Worm (Caenorhabditis elegans) whole organism, L3 larva: ENCODE measurements around the gene egg-1.

ENCODE experiments used
- R02D3.7 ChIP-seq: fragments of 150-350 bp; optimal IDR thresholded peaks from 2 replicates; lab custom pipeline; 2014; ENCODE audit warnings: missing biosample characterization, missing genetic modification characterization
- aly-2 ChIP-seq: fragments of 150-350 bp; optimal IDR thresholded peaks from 2 replicates; lab custom pipeline; 2014; ENCODE audit warnings: missing biosample characterization, missing genetic modification characterization
- ama-1 ChIP-seq: fragments of 150-350 bp; optimal IDR thresholded peaks from 2 replicates; lab custom pipeline; 2018
- ceh-16 ChIP-seq: sonication (generic microtip); optimal IDR thresholded peaks from 2 replicates; lab custom pipeline; 2017; ENCODE audit warnings: missing biosample characterization, missing genetic modification characterization
- ceh-28 ChIP-seq: fragments of 150-350 bp; optimal IDR thresholded peaks from 2 replicates; lab custom pipeline; 2014; ENCODE audit warnings: missing biosample characterization, missing genetic modification reagents, missing genetic modification characterization
- ceh-82 ChIP-seq: fragments of 150-350 bp; optimal IDR thresholded peaks from 2 replicates; lab custom pipeline; 2014; ENCODE audit warnings: missing biosample characterization, missing genetic modification characterization
- ceh-9 ChIP-seq: sonication (generic microtip); optimal IDR thresholded peaks from 2 replicates; lab custom pipeline; 2018; ENCODE audit warnings: missing biosample characterization, missing genetic modification characterization
- daf-12 ChIP-seq: fragments of 150-350 bp; optimal IDR thresholded peaks from 2 replicates; lab custom pipeline; 2014; ENCODE audit warnings: missing biosample characterization, missing genetic modification reagents, missing genetic modification characterization
- egl-27 ChIP-seq: sonication (generic microtip); optimal IDR thresholded peaks from 4 replicates; lab custom pipeline; 2017; ENCODE audit warnings: missing biosample characterization, missing genetic modification reagents, missing genetic modification characterization
- elt-2 ChIP-seq: sonication (generic microtip); optimal IDR thresholded peaks from 2 replicates; lab custom pipeline; 2016; ENCODE audit warnings: missing genetic modification reagents, mild to moderate bottlenecking, missing genetic modification characterization, missing compliant biosample characterization
- elt-3 ChIP-seq, 3 experiments: fragments of 150-350 bp in 1 of 3; sonication (generic microtip) in 2 of 3; optimal IDR thresholded peaks; 2 replicates in 2 of 3; 4 replicates in 1 of 3; lab custom pipeline; 2014 to 2017; ENCODE audit warnings: missing biosample characterization in 3 of 3, missing genetic modification characterization in 3 of 3
- eor-1 ChIP-seq, 2 experiments: fragments of 150-350 bp; optimal IDR thresholded peaks; 2 replicates each; lab custom pipeline; 2014 to 2018; ENCODE audit warnings: missing biosample characterization in 2 of 2, missing genetic modification characterization in 2 of 2
- fkh-10 ChIP-seq: sonication (generic microtip); optimal IDR thresholded peaks from 2 replicates; lab custom pipeline; 2017; ENCODE audit warnings: missing biosample characterization, missing genetic modification reagents, missing genetic modification characterization
- fkh-2 ChIP-seq: fragments of 150-350 bp; optimal IDR thresholded peaks from 2 replicates; lab custom pipeline; 2014; ENCODE audit warnings: missing biosample characterization, missing genetic modification reagents, missing genetic modification characterization
- fos-1 ChIP-seq: fragments of 150-350 bp; optimal IDR thresholded peaks from 2 replicates; lab custom pipeline; 2014; ENCODE audit warnings: missing biosample characterization, missing genetic modification characterization
- hmg-11 ChIP-seq: sonication (generic microtip); optimal IDR thresholded peaks from 2 replicates; lab custom pipeline; 2016; ENCODE audit warnings: missing genetic modification characterization, missing compliant biosample characterization
- lin-15B ChIP-seq: fragments of 150-350 bp; optimal IDR thresholded peaks from 2 replicates; lab custom pipeline; 2014; ENCODE audit warnings: missing biosample characterization, missing genetic modification characterization
- lin-39 ChIP-seq: fragments of 150-350 bp; optimal IDR thresholded peaks from 2 replicates; lab custom pipeline; 2018; ENCODE audit warnings: missing biosample characterization, missing genetic modification reagents, missing genetic modification characterization
- mdl-1 ChIP-seq: fragments of 150-350 bp; optimal IDR thresholded peaks from 2 replicates; lab custom pipeline; 2014; ENCODE audit warnings: missing biosample characterization, missing genetic modification characterization
- mml-1 ChIP-seq: fragments of 150-350 bp; sonication (generic microtip); optimal IDR thresholded peaks from 3 replicates; lab custom pipeline; 2014; ENCODE audit warnings: missing biosample characterization, missing genetic modification characterization
- nfya-1 ChIP-seq: sonication (generic microtip); optimal IDR thresholded peaks from 2 replicates; lab custom pipeline; 2017; ENCODE audit warnings: missing genetic modification characterization, mild to moderate bottlenecking, missing compliant biosample characterization, antibody characterized with exemption, moderate library complexity; ENCODE audit not compliant: insufficient read depth
- nhr-11 ChIP-seq: fragments of 150-350 bp; optimal IDR thresholded peaks from 2 replicates; lab custom pipeline; 2014; ENCODE audit warnings: missing biosample characterization, missing genetic modification characterization
- nhr-12 ChIP-seq: fragments of 150-350 bp; optimal IDR thresholded peaks from 2 replicates; lab custom pipeline; 2014; ENCODE audit warnings: missing biosample characterization, missing genetic modification characterization
- nhr-23 ChIP-seq: fragments of 150-350 bp; optimal IDR thresholded peaks from 2 replicates; lab custom pipeline; 2014; ENCODE audit warnings: missing biosample characterization, missing genetic modification reagents, missing genetic modification characterization
- nhr-237 ChIP-seq: fragments of 150-350 bp; optimal IDR thresholded peaks from 2 replicates; lab custom pipeline; 2014; ENCODE audit warnings: missing biosample characterization, missing genetic modification characterization
- nhr-25 ChIP-seq: sonication (generic microtip); optimal IDR thresholded peaks from 2 replicates; lab custom pipeline; 2017; ENCODE audit warnings: missing biosample characterization, missing genetic modification characterization
- nhr-28 ChIP-seq: fragments of 150-350 bp; optimal IDR thresholded peaks from 2 replicates; lab custom pipeline; 2014; ENCODE audit warnings: missing biosample characterization, missing genetic modification characterization
- nhr-43 ChIP-seq: sonication (generic microtip); optimal IDR thresholded peaks from 2 replicates; lab custom pipeline; 2016; ENCODE audit warnings: mild to moderate bottlenecking, missing genetic modification characterization, missing compliant biosample characterization; ENCODE audit not compliant: poor library complexity, severe bottlenecking
- nhr-76 ChIP-seq: fragments of 150-350 bp; sonication (generic microtip); optimal IDR thresholded peaks from 5 replicates; lab custom pipeline; 2014; ENCODE audit warnings: missing biosample characterization, missing genetic modification characterization
- pha-4 ChIP-seq: fragments of 150-350 bp; optimal IDR thresholded peaks from 2 replicates; lab custom pipeline; 2014; ENCODE audit warnings: missing biosample characterization, missing genetic modification reagents, missing genetic modification characterization
- pqm-1 ChIP-seq: fragments of 150-350 bp; optimal IDR thresholded peaks from 2 replicates; lab custom pipeline; 2017; ENCODE audit warnings: missing biosample characterization, missing genetic modification characterization, inconsistent platforms
- sea-2 ChIP-seq: fragments of 150-350 bp; sonication (generic microtip); optimal IDR thresholded peaks from 4 replicates; lab custom pipeline; 2014; ENCODE audit warnings: missing biosample characterization, missing genetic modification reagents, missing genetic modification characterization
- skn-1 ChIP-seq: fragments of 150-350 bp; optimal IDR thresholded peaks from 2 replicates; lab custom pipeline; 2014; ENCODE audit warnings: missing biosample characterization, missing genetic modification characterization
- snpc-4 ChIP-seq: fragments of 150-350 bp; optimal IDR thresholded peaks from 2 replicates; lab custom pipeline; 2014; ENCODE audit warnings: missing biosample characterization, missing genetic modification characterization
- unc-39 ChIP-seq: sonication (generic microtip); optimal IDR thresholded peaks from 4 replicates; lab custom pipeline; 2017; ENCODE audit warnings: missing biosample characterization, missing genetic modification characterization
- zag-1 ChIP-seq: fragments of 150-350 bp; optimal IDR thresholded peaks from 2 replicates; lab custom pipeline; 2014; ENCODE audit warnings: missing biosample characterization, missing genetic modification characterization
- ztf-11 ChIP-seq: fragments of 150-350 bp; optimal IDR thresholded peaks from 2 replicates; lab custom pipeline; 2014; ENCODE audit warnings: missing biosample characterization, missing genetic modification characterization
- ztf-4 ChIP-seq: fragments of 150-350 bp; optimal IDR thresholded peaks from 2 replicates; lab custom pipeline; 2014; ENCODE audit warnings: missing biosample characterization, missing genetic modification characterization

The egg-1 gene

DNA sequence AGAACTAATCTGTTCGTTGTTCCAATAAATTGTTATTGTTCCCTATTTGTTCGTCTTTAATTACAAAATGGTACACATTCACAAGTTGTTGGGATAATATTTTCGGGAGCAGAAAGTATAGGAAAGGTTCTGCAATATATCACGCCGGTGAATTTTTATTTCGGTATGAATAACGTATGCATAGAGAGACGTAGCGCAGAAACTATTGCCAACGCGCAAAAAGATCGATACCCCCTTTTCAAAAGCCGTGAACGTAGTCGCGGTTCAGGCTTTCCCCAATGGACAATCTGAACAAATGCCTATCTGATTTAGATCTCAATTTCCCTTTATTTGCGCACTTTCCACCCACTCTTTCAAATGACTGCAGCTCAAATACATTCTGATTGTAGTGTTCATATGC, 47.8 kb upstream of the egg-1 start, which contains the start of gene pst-2:
Gene pst-2, plus strand, starts transcription at position 293 of the 400 bp plus-strand sequence.
- peak; percentile 13 for TF ChIP-seq nhr-25 (tag; lab: Kevin White, UChicago)
- TF ChIP-seq hmg-11 (tag; lab: Kevin White, UChicago) = no peak
- TF ChIP-seq, all 47 proteins: peak for 1

DNA sequence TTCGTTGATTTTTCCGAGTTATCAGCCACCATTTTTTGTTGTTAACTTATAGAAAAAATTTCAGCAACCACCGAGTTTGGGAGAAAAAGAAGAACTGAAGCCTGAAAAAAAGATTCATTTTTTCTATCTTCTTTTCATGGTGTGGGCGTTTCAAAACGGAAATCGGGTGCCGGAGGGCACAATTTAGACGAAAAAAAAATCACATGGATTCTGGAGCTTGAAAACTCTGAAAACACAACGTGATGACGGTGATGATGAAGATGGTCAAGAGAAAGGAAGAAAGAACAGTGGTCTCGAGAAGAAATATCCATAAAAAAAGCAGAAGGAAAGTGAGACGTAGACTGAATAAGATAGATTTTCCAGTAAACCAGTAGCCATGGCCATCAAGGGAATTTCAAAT, 44.0 kb upstream of the egg-1 start, which contains the start of gene rcan-1:
Gene rcan-1, minus strand, starts transcription at position 101 of the 400 bp plus-strand sequence.
- TF ChIP-seq mdl-1 (tag; lab: Kevin White, UChicago) = no peak
- no peak for TF ChIP-seq elt-2 (tag; lab: Kevin White, UChicago)
- TF ChIP-seq mml-1 (tag; lab: Kevin White, UChicago) = no peak
- no peak for TF ChIP-seq ama-1 (lab: Kevin White, UChicago)
- no peak for TF ChIP-seq unc-39 (tag; lab: Kevin White, UChicago)
- TF ChIP-seq egl-27 (tag; lab: Kevin White, UChicago) = no peak
- TF ChIP-seq fkh-10 = no peak

DNA sequence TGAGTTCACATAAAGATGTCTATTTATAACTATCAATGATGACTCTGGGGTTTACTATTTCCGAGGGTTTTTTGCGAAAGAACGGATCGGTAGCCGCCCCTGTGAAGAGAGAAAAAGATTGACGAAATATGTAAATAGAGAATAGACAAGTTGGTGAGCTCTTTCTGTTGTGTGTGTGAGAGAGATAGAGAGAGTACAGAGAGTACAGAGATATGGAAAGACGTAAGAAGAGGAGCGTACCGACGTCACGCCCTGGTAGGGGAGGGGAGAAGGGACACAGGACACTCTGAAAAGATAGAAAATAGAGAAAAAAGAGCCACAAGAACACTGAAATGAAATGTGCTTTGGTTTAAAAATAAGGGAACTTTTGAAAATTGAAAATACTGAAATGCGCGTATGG, 39.7 kb upstream of the egg-1 start:
- TF ChIP-seq nhr-23 (tag; lab: Kevin White, UChicago) (no peak), hmg-11 (tag; lab: Kevin White, UChicago) (peak; percentile 65), ztf-4 (tag; lab: Kevin White, UChicago) (no peak), lin-15B (tag; lab: Kevin White, UChicago) (no peak), snpc-4 (tag; lab: Kevin White, UChicago) (peak; percentile 39), ama-1 (lab: Kevin White, UChicago) (no peak), nhr-237 (no peak), nhr-11 (tag; lab: Kevin White, UChicago) (no peak), elt-2 (tag; lab: Kevin White, UChicago) (peak; percentile 30), aly-2 (no peak), sea-2 (GFP tag; lab: Kevin White, UChicago) (no peak), skn-1 (no peak), ztf-11 (tag; lab: Kevin White, UChicago) (no peak), fkh-10 (no peak), mml-1 (tag; lab: Kevin White, UChicago) (no peak), ceh-16 (tag; lab: Kevin White, UChicago) (no peak), lin-39 (peak; percentile 38), fkh-2 (tag; lab: Kevin White, UChicago) (no peak), ceh-9 (tag; lab: Kevin White, UChicago) (no peak), nhr-12 (tag; lab: Kevin White, UChicago) (no peak), mdl-1 (tag; lab: Kevin White, UChicago) (no peak), nhr-28 (tag; lab: Kevin White, UChicago) (no peak), nhr-25 (tag; lab: Kevin White, UChicago) (no peak), eor-1 (tag; optimal IDR thresholded peaks at IDR 0.05; lab: Kevin White, UChicago) (no peak), pqm-1 (tag; lab: Kevin White, UChicago) (peak; percentile 25), ceh-82 (tag; lab: Kevin White, UChicago) (no peak), nhr-43 (tag; lab: Kevin White, UChicago) (no peak), R02D3.7 (no peak), ceh-28 (tag; lab: Kevin White, UChicago) (no peak), nfya-1 (tag; lab: Kevin White, UChicago) (peak; percentile 71), fos-1 (tag; lab: Kevin White, UChicago) (no peak), pha-4 (tag; lab: Kevin White, UChicago) (peak; percentile 98), elt-3 (tag; optimal IDR thresholded peaks at IDR 0.05; lab: Kevin White, UChicago) (no peak), nhr-76 (tag; lab: Kevin White, UChicago) (no peak), zag-1 (tag; lab: Kevin White, UChicago) (no peak)
- TF ChIP-seq, all 47 proteins: peak for 7

DNA sequence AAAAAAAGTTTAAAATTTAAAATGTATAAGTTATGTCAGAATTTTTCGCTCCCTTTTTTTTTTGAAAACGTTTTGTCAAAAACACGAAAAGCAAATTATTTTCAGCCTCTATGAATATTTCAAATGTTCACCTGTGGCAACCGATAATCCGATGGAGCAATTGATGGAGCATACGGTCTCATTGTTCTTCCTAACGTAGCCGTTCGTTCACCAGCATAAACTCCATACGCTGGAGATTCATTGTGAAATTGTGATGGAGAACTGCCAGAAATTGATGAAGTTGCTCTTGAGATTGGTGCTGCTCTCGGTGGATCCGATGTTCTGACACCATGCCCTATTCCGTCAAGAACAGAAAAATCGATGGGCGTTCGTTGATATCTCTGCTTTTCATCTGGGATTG, 36.2 kb upstream of the egg-1 start:
- TF ChIP-seq pha-4 (tag; lab: Kevin White, UChicago) (no peak), lin-39 (no peak), nhr-11 (tag; lab: Kevin White, UChicago) (no peak), nhr-28 (tag; lab: Kevin White, UChicago) (no peak), ztf-4 (tag; lab: Kevin White, UChicago) (no peak), zag-1 (tag; lab: Kevin White, UChicago) (no peak), daf-12 (no peak), elt-2 (tag; lab: Kevin White, UChicago) (no peak), fkh-10 (no peak), nhr-25 (tag; lab: Kevin White, UChicago) (no peak), nfya-1 (tag; lab: Kevin White, UChicago) (no peak), ceh-82 (tag; lab: Kevin White, UChicago) (no peak)
